Fruit fly (Drosophila melanogaster) whole organism, embryonic: Measurements from ENCODE around the gene CG15044.

ENCODE experiments used
- Atf-2 ChIP-seq: fragments of 200-800 bp; sonication (Bioruptor generic); optimal IDR thresholded peaks from 2 replicates; lab custom pipeline; 2016; ENCODE audit warnings: missing biosample characterization, missing genetic modification characterization
- Bgb ChIP-seq: fragments of 200-800 bp; sonication (Bioruptor generic); IDR thresholded peaks from 2 replicates; pipeline ENCODE4 v1.3.6; 2022; ENCODE audit warnings: missing biosample characterization, missing genetic modification characterization; ENCODE audit not compliant: partially characterized antibody
- CG12391 ChIP-seq: fragments of 200-800 bp; sonication (Bioruptor generic); optimal IDR thresholded peaks from 3 replicates; lab custom pipeline; 2018; ENCODE audit warnings: missing biosample characterization, mild to moderate bottlenecking, missing genetic modification characterization, moderate library complexity
- CG12659 ChIP-seq: fragments of 200-800 bp; sonication (Bioruptor generic); optimal IDR thresholded peaks from 3 replicates; lab custom pipeline; 2017; ENCODE audit warnings: mild to moderate bottlenecking, missing biosample characterization, missing genetic modification reagents, missing genetic modification characterization
- CG15514 ChIP-seq: fragments of 200-800 bp; sonication (Bioruptor generic); optimal IDR thresholded peaks from 3 replicates; lab custom pipeline; 2017; ENCODE audit warnings: missing biosample characterization, missing genetic modification characterization, mild to moderate bottlenecking, moderate library complexity, missing genetic modification reagents
- CG15601 ChIP-seq: fragments of 200-800 bp; sonication (Bioruptor generic); optimal IDR thresholded peaks from 3 replicates; lab custom pipeline; 2019; ENCODE audit warnings: missing biosample characterization, mild to moderate bottlenecking, missing genetic modification characterization, moderate library complexity
- CG1603 ChIP-seq: fragments of 200-800 bp; sonication (Bioruptor generic); optimal IDR thresholded peaks from 2 replicates; lab custom pipeline; 2019; ENCODE audit warnings: missing biosample characterization, mild to moderate bottlenecking, missing genetic modification characterization, moderate library complexity
- CG1647 ChIP-seq: fragments of 200-800 bp; sonication (Bioruptor generic); optimal IDR thresholded peaks from 3 replicates; lab custom pipeline; 2016; ENCODE audit warnings: missing biosample characterization, missing genetic modification characterization
- CG17359 ChIP-seq: fragments of 200-800 bp; sonication (Bioruptor generic); optimal IDR thresholded peaks from 3 replicates; lab custom pipeline; 2018; ENCODE audit warnings: missing biosample characterization, mild to moderate bottlenecking, missing genetic modification characterization, moderate library complexity
- CG17612 ChIP-seq: fragments of 200-800 bp; sonication (Bioruptor generic); IDR thresholded peaks from 2 replicates; pipeline ENCODE4 v1.3.6; 2022; ENCODE audit warnings: missing biosample characterization, missing genetic modification characterization
- CG17829 ChIP-seq: fragments of 200-800 bp; optimal IDR thresholded peaks from 2 replicates; lab custom pipeline; 2019; ENCODE audit warnings: missing biosample characterization, mild to moderate bottlenecking, missing genetic modification characterization, moderate library complexity
- CG2889 ChIP-seq: fragments of 200-800 bp; sonication (Bioruptor generic); IDR thresholded peaks from 3 replicates; pipeline ENCODE4 v1.3.6; 2022; ENCODE audit warnings: missing biosample characterization, missing genetic modification characterization
- CG34422 ChIP-seq: fragments of 200-800 bp; sonication (Bioruptor generic); IDR thresholded peaks from 3 replicates; pipeline ENCODE4 v1.3.6; 2022; ENCODE audit warnings: missing biosample characterization, missing genetic modification characterization
- CG3847 ChIP-seq: fragments of 200-800 bp; sonication (Bioruptor generic); IDR thresholded peaks from 2 replicates; pipeline ENCODE4 v1.3.6; 2022; ENCODE audit warnings: missing biosample characterization, missing genetic modification characterization
- CG4404 ChIP-seq: fragments of 200-800 bp; sonication (Bioruptor generic); IDR thresholded peaks from 2 replicates; pipeline ENCODE4 v1.3.6; 2022; ENCODE audit warnings: missing biosample characterization, missing genetic modification characterization
- CG5180 ChIP-seq: fragments of 200-800 bp; sonication (Bioruptor generic); optimal IDR thresholded peaks from 3 replicates; lab custom pipeline; 2017; ENCODE audit warnings: missing biosample characterization, missing genetic modification characterization, mild to moderate bottlenecking, moderate library complexity, missing genetic modification reagents
- CG6791 ChIP-seq: fragments of 200-800 bp; sonication (Bioruptor generic); IDR thresholded peaks from 3 replicates; pipeline ENCODE4 v1.3.6; 2022; ENCODE audit warnings: missing biosample characterization, missing genetic modification characterization; ENCODE audit not compliant: partially characterized antibody
- CG7372 ChIP-seq: fragments of 200-800 bp; sonication (Bioruptor generic); IDR thresholded peaks from 2 replicates; pipeline ENCODE4 v1.3.6; 2022; ENCODE audit warnings: missing biosample characterization, missing genetic modification characterization
- CG8089 ChIP-seq: fragments of 200-800 bp; sonication (Bioruptor generic); optimal IDR thresholded peaks from 3 replicates; lab custom pipeline; 2016; ENCODE audit warnings: missing biosample characterization, missing genetic modification characterization
- Camta ChIP-seq: fragments of 200-800 bp; sonication (Bioruptor generic); optimal IDR thresholded peaks from 2 replicates; lab custom pipeline; 2016; ENCODE audit warnings: missing biosample characterization, missing genetic modification characterization
- Doc3 ChIP-seq: fragments of 200-800 bp; sonication (Bioruptor generic); IDR thresholded peaks from 3 replicates; pipeline ENCODE4 v1.3.6; 2022; ENCODE audit warnings: missing biosample characterization, missing genetic modification characterization; ENCODE audit not compliant: partially characterized antibody
- Fer1 ChIP-seq: fragments of 200-800 bp; sonication (Bioruptor generic); optimal IDR thresholded peaks from 2 replicates; lab custom pipeline; 2017; ENCODE audit warnings: missing biosample characterization, mild to moderate bottlenecking, missing genetic modification characterization
- Max ChIP-seq: fragments of 200-800 bp; sonication (Bioruptor generic); optimal IDR thresholded peaks from 2 replicates; lab custom pipeline; 2016; ENCODE audit warnings: missing biosample characterization, mild to moderate bottlenecking, missing genetic modification characterization
- Myb ChIP-seq: fragments of 200-800 bp; sonication (Bioruptor generic); optimal IDR thresholded peaks from 2 replicates; lab custom pipeline; 2016; ENCODE audit warnings: missing biosample characterization, missing genetic modification characterization
- Nf-YC ChIP-seq: fragments of 200-800 bp; optimal IDR thresholded peaks from 3 replicates; lab custom pipeline; 2019; ENCODE audit warnings: missing biosample characterization, mild to moderate bottlenecking, missing genetic modification characterization, moderate library complexity
- Opbp ChIP-seq: fragments of 200-800 bp; sonication (Bioruptor generic); IDR thresholded peaks from 3 replicates; pipeline ENCODE4 v1.3.6; 2022; ENCODE audit warnings: missing biosample characterization, missing genetic modification characterization; ENCODE audit not compliant: partially characterized antibody
- Vsx1 ChIP-seq: fragments of 200-800 bp; sonication (Bioruptor generic); optimal IDR thresholded peaks from 2 replicates; lab custom pipeline; 2017; ENCODE audit warnings: missing biosample characterization, mild to moderate bottlenecking, missing genetic modification characterization, missing genetic modification reagents
- YL-1 ChIP-seq: fragments of 200-800 bp; sonication (Bioruptor generic); optimal IDR thresholded peaks from 3 replicates; lab custom pipeline; 2017; ENCODE audit warnings: missing biosample characterization, mild to moderate bottlenecking, missing genetic modification characterization
- amos ChIP-seq: fragments of 200-800 bp; sonication (Bioruptor generic); IDR thresholded peaks from 2 replicates; pipeline ENCODE4 v1.3.6; 2022; ENCODE audit warnings: missing biosample characterization, missing genetic modification characterization; ENCODE audit not compliant: partially characterized antibody
- cg ChIP-seq: fragments of 200-800 bp; sonication (Bioruptor generic); optimal IDR thresholded peaks from 3 replicates; lab custom pipeline; 2019; ENCODE audit warnings: missing biosample characterization, mild to moderate bottlenecking, missing genetic modification characterization, moderate library complexity
- ci ChIP-seq: fragments of 200-800 bp; sonication (Bioruptor generic); IDR thresholded peaks from 3 replicates; pipeline ENCODE4 v1.3.6; 2022; ENCODE audit warnings: missing biosample characterization, missing genetic modification characterization
- dpn ChIP-seq, 2 experiments: fragments of 200-800 bp; sonication (Bioruptor generic); optimal IDR thresholded peaks; 3 replicates each; lab custom pipeline; 2016; ENCODE audit warnings: missing biosample characterization in 2 of 2, missing genetic modification characterization in 2 of 2
- fd96Cb ChIP-seq: fragments of 200-800 bp; sonication (Bioruptor generic); optimal IDR thresholded peaks from 2 replicates; lab custom pipeline; 2018; ENCODE audit warnings: missing biosample characterization, mild to moderate bottlenecking, missing genetic modification characterization, moderate library complexity
- gfzf ChIP-seq: fragments of 200-800 bp; sonication (Bioruptor generic); optimal IDR thresholded peaks from 2 replicates; lab custom pipeline; 2016; ENCODE audit warnings: missing biosample characterization, mild to moderate bottlenecking, missing genetic modification characterization, moderate library complexity
- gsb-n ChIP-seq: fragments of 200-800 bp; sonication (Bioruptor generic); optimal IDR thresholded peaks from 3 replicates; lab custom pipeline; 2018; ENCODE audit warnings: missing biosample characterization, mild to moderate bottlenecking, missing genetic modification characterization
- insv ChIP-seq, 2 experiments: fragments of 200-800 bp; sonication (Bioruptor generic); optimal IDR thresholded peaks; 3 replicates each; lab custom pipeline; 2016 to 2018; ENCODE audit warnings: missing biosample characterization in 2 of 2, missing genetic modification characterization in 2 of 2
- kni ChIP-seq: fragments of 200-800 bp; sonication (Bioruptor generic); optimal IDR thresholded peaks from 3 replicates; lab custom pipeline; 2017; ENCODE audit warnings: mild to moderate bottlenecking, missing biosample characterization, missing genetic modification reagents, missing genetic modification characterization
- knrl ChIP-seq: fragments of 200-800 bp; sonication (Bioruptor generic); IDR thresholded peaks from 3 replicates; pipeline ENCODE4 v1.3.6; 2022; ENCODE audit warnings: missing biosample characterization, missing genetic modification characterization; ENCODE audit not compliant: partially characterized antibody
- nom ChIP-seq: fragments of 200-800 bp; sonication (Bioruptor generic); optimal IDR thresholded peaks from 2 replicates; lab custom pipeline; 2017; ENCODE audit warnings: missing biosample characterization, missing genetic modification characterization, mild to moderate bottlenecking, moderate library complexity, missing genetic modification reagents
- org-1 ChIP-seq: fragments of 200-800 bp; sonication (Bioruptor generic); optimal IDR thresholded peaks from 2 replicates; lab custom pipeline; 2017; ENCODE audit warnings: missing biosample characterization, missing genetic modification characterization
- pan ChIP-seq, 4 experiments: fragments of >200 bp in 3 of 4; fragments of 200-800 bp in 1 of 4; sonication (Bioruptor generic) in 1 of 4; optimal IDR thresholded peaks in 3 of 4; IDR thresholded peaks in 1 of 4; 2 replicates each; pipeline versions ENCODE4 v1.3.6 to Lab custom; 2017 to 2022; ENCODE audit warnings: missing biosample characterization in 2 of 4, missing genetic modification characterization in 2 of 4, mixed read lengths in 1 of 4
- run ChIP-seq: fragments of 200-800 bp; sonication (Bioruptor generic); optimal IDR thresholded peaks from 3 replicates; lab custom pipeline; 2018; ENCODE audit warnings: missing biosample characterization, mild to moderate bottlenecking, missing genetic modification characterization
- sd ChIP-seq: fragments of 200-800 bp; sonication (Bioruptor generic); optimal IDR thresholded peaks from 3 replicates; lab custom pipeline; 2018; ENCODE audit warnings: missing biosample characterization, mild to moderate bottlenecking, missing genetic modification characterization, moderate library complexity
- sqz ChIP-seq: fragments of 200-800 bp; sonication (Bioruptor generic); optimal IDR thresholded peaks from 3 replicates; lab custom pipeline; 2018; ENCODE audit warnings: missing biosample characterization, mild to moderate bottlenecking, missing genetic modification characterization
- tll ChIP-seq, 2 experiments: fragments of 200-800 bp in 1 of 2; fragments of >200 bp in 1 of 2; sonication (Bioruptor generic) in 1 of 2; optimal IDR thresholded peaks; 2 replicates each; lab custom pipeline; 2017 to 2019; ENCODE audit warnings: missing biosample characterization in 2 of 2, missing genetic modification characterization in 2 of 2, mild to moderate bottlenecking in 1 of 2, moderate library complexity in 1 of 2
- trem ChIP-seq: fragments of 200-800 bp; optimal IDR thresholded peaks from 3 replicates; lab custom pipeline; 2019; ENCODE audit warnings: missing biosample characterization, mild to moderate bottlenecking, missing genetic modification characterization, moderate library complexity
- vnd ChIP-seq: fragments of 200-800 bp; sonication (Bioruptor generic); IDR thresholded peaks from 3 replicates; pipeline ENCODE4 v1.3.6; 2022; ENCODE audit warnings: missing biosample characterization, missing genetic modification characterization; ENCODE audit not compliant: partially characterized antibody

CG15044 gene

dm6 chrX:18504948-18505597 lies 13.3 kb upstream of the CG15044 start, which contains the start of gene Wnt5 (continued):
- TF ChIP-seq trem (tag; lab: Kevin White, UChicago) (peak; percentile 29), insv (GFP tag; optimal IDR thresholded peaks at IDR 0.05; lab: Kevin White, UChicago) (peak in 1 of 2 experiments; percentile 29), sqz (peak; percentile 49), pan (optimal IDR thresholded peaks at IDR 0.05; lab: Kevin White, UChicago) (no peak), pan (GFP tag; optimal IDR thresholded peaks at IDR 0.05 in 1 of 2, IDR thresholded peaks at IDR 0.05 in 1 of 2) (no peak), Doc3 (GFP tag; lab: Robert Waterston, UW) (no peak), cg (GFP tag; lab: Kevin White, UChicago) (peak; percentile 43), CG1647 (GFP tag; lab: Kevin White, UChicago) (no peak), Atf-2 (GFP tag; lab: Kevin White, UChicago) (no peak), Fer1 (peak; percentile 44), ci (GFP tag; lab: Robert Waterston, UW) (peak; percentile 57; the same call in 2 of the 3 replicates), sd (peak; percentile 15), CG15601 (tag; lab: Kevin White, UChicago) (peak; percentile 96), CG17829 (tag; lab: Kevin White, UChicago) (peak; percentile 37), CG15514 (peak; percentile 40), org-1 (GFP tag; lab: Kevin White, UChicago) (no peak), CG12659 (GFP tag; lab: Kevin White, UChicago) (peak; percentile 56), Max (GFP tag; lab: Kevin White, UChicago) (peak; percentile 6), Bgb (GFP tag; lab: Robert Waterston, UW) (peak; percentile 45), CG34422 (GFP tag; lab: Robert Waterston, UW) (peak; percentile 26; the same call in 1 of the 3 replicates), nom (peak; percentile 50), CG17612 (GFP tag; lab: Robert Waterston, UW) (no peak), Camta (GFP tag; lab: Kevin White, UChicago) (no peak), CG8089 (GFP tag; lab: Kevin White, UChicago) (peak; percentile 22), CG6791 (GFP tag; lab: Robert Waterston, UW) (0 out of 3 replicates have a peak, but pooled peaks have one; percentile 22), vnd (no peak), gfzf (GFP tag; lab: Kevin White, UChicago) (peak; percentile 4), CG12391 (tag; lab: Kevin White, UChicago) (peak; percentile 11), amos (GFP tag; lab: Robert Waterston, UW) (0 out of 2 replicates have a peak, but pooled peaks have one; percentile 26), tll (GFP tag; optimal IDR thresholded peaks at IDR 0.05; lab: Kevin White, UChicago) (no peak), Myb (GFP tag; lab: Kevin White, UChicago) (no peak), Nf-YC (tag; lab: Kevin White, UChicago) (peak; percentile 34), CG1603 (tag; lab: Kevin White, UChicago) (peak; percentile 37), CG17359 (tag; lab: Kevin White, UChicago) (peak; percentile 17), fd96Cb (tag; lab: Kevin White, UChicago) (no peak), Vsx1 (GFP tag; lab: Kevin White, UChicago) (no peak), gsb-n (tag; lab: Kevin White, UChicago) (peak; percentile 62), dpn (GFP tag; optimal IDR thresholded peaks at IDR 0.05; lab: Kevin White, UChicago) (no peak), CG2889 (GFP tag; lab: Robert Waterston, UW) (no peak), CG4404 (GFP tag; lab: Robert Waterston, UW) (no peak), YL-1 (GFP tag; lab: Kevin White, UChicago) (peak; percentile 43), Opbp (GFP tag; lab: Robert Waterston, UW) (0 out of 3 replicates have a peak, but pooled peaks have one; percentile 50), run (tag; lab: Kevin White, UChicago) (peak; percentile 52), CG3847 (GFP tag; lab: Robert Waterston, UW) (no peak), CG5180 (GFP tag; lab: Kevin White, UChicago) (peak; percentile 97), knrl (no peak), CG7372 (GFP tag; lab: Robert Waterston, UW) (no peak), kni (GFP tag; lab: Kevin White, UChicago) (peak; percentile 47)
